Worm (Caenorhabditis elegans) whole organism, late embryonic: ENCODE data around the gene tag-244.

Experiments
- ama-1 ChIP-seq: fragments of 150-350 bp; optimal IDR thresholded peaks from 2 replicates; lab custom pipeline; 2014
- ceh-14 ChIP-seq: sonication (generic microtip); optimal IDR thresholded peaks from 2 replicates; lab custom pipeline; 2016; ENCODE audit warnings: missing genotype, missing genetic modification characterization, missing compliant biosample characterization

- no peak for TF ChIP-seq ceh-14 (tag; lab: Kevin White, UChicago)
- no peak for TF ChIP-seq ama-1
These were observed 40.4 kb upstream of the tag-244 start, which contains the start of gene txt-4 for ce11 chrIV:1510241-1510640.
